Worm (Caenorhabditis elegans): ENCODE measurements around the gene mrps-18.C.

- TF ChIP-seq lsy-2 (tag; optimal IDR thresholded peaks at IDR 0.05) (no peak), sem-4 (tag; optimal IDR thresholded peaks at IDR 0.05) (no peak), gmeb-1 (tag; optimal IDR thresholded peaks at IDR 0.05) (no peak), lin-13 (GFP tag; optimal IDR thresholded peaks at IDR 0.05) (no peak), nhr-12 (tag; optimal IDR thresholded peaks at IDR 0.05) (no peak), nhr-77 (tag; optimal IDR thresholded peaks at IDR 0.05) (no peak), snpc-4 (tag; optimal IDR thresholded peaks at IDR 0.05) (no peak), ama-1 (optimal IDR thresholded peaks at IDR 0.05) (no peak)
Observed at ce11 chrII:6736066-6736465, at the start of gene mrps-18.C.
